Fruit fly (Drosophila melanogaster) whole organism: ENCODE data around the gene CG32091.

ENCODE experiments used
- EcR ChIP-seq, 2 experiments: fragments of >200 bp; optimal IDR thresholded peaks; 2 replicates each; lab custom pipeline; 2017; ENCODE audit warnings: missing biosample characterization in 2 of 2, missing genetic modification characterization in 2 of 2, missing genetic modification reagents in 2 of 2
- usp ChIP-seq: fragments of >200 bp; optimal IDR thresholded peaks from 2 replicates; lab custom pipeline; 2017; ENCODE audit warnings: missing biosample characterization, missing genetic modification characterization, mixed read lengths

DNA sequence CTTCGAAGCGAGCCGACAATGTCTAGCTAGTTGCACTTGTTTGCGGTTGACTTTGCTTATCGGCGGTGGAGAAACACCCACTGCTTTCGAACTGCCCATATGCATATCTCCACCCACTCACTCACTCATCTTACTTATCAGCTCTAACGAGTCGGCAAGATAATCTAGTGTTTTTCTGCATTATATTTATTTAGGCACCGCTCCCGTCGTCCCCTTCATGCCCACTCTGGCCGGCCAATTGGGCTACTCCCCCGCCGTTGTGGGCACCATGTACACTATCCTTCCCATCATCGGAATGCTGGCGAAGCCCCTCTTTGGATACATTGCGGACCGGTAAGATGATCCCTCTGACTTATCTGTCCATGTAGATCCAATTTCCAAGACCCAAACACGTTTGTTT is 54.7 kb downstream of the CG32091 start:
- no peak for TF ChIP-seq EcR (GFP tag; optimal IDR thresholded peaks at IDR 0.05; lab: Kevin White, UChicago)
- no peak for TF ChIP-seq usp
